Worm (Caenorhabditis elegans) whole organism, mixed stage, embryonic: ENCODE results near the gene srx-120.

Experiments used
- blmp-1 ChIP-seq: fragments of 150-350 bp; optimal IDR thresholded peaks from 2 replicates; lab custom pipeline; 2014; ENCODE audit warnings: missing biosample characterization, missing genetic modification characterization
- ceh-39 ChIP-seq: fragments of 150-350 bp; optimal IDR thresholded peaks from 2 replicates; lab custom pipeline; 2014; ENCODE audit warnings: missing biosample characterization, missing genetic modification characterization
- ceh-43 ChIP-seq: fragments of 200-800 bp; sonication (Bioruptor generic); optimal IDR thresholded peaks from 2 replicates; lab custom pipeline; 2018; ENCODE audit warnings: mild to moderate bottlenecking, missing genetic modification characterization, moderate library complexity, missing compliant biosample characterization
- ceh-83 ChIP-seq: fragments of 200-800 bp; sonication (Bioruptor generic); optimal IDR thresholded peaks from 2 replicates; lab custom pipeline; 2018; ENCODE audit warnings: mild to moderate bottlenecking, missing genetic modification characterization, missing compliant biosample characterization
- ces-1 ChIP-seq: fragments of 150-350 bp; optimal IDR thresholded peaks from 2 replicates; lab custom pipeline; 2014; ENCODE audit warnings: missing biosample characterization, missing genetic modification reagents, missing genetic modification characterization
- drap-1 ChIP-seq: fragments of 200-800 bp; sonication (Bioruptor generic); optimal IDR thresholded peaks from 3 replicates; lab custom pipeline; 2018; ENCODE audit warnings: mild to moderate bottlenecking, missing genetic modification characterization, missing compliant biosample characterization
- elt-1 ChIP-seq: sonication (generic microtip); optimal IDR thresholded peaks from 2 replicates; lab custom pipeline; 2017; ENCODE audit warnings: missing genetic modification characterization, mild to moderate bottlenecking, missing compliant biosample characterization, antibody characterized with exemption, moderate library complexity, borderline replicate concordance; ENCODE audit not compliant: insufficient read depth
- elt-3 ChIP-seq: fragments of 150-350 bp; optimal IDR thresholded peaks from 2 replicates; lab custom pipeline; 2014; ENCODE audit warnings: missing biosample characterization, missing genetic modification characterization
- flh-1 ChIP-seq: fragments of 200-800 bp; sonication (Bioruptor generic); optimal IDR thresholded peaks from 2 replicates; lab custom pipeline; 2018; ENCODE audit warnings: mild to moderate bottlenecking, missing genetic modification characterization, moderate library complexity, missing compliant biosample characterization
- ham-2 ChIP-seq: fragments of 200-800 bp; sonication (Bioruptor generic); optimal IDR thresholded peaks from 2 replicates; lab custom pipeline; 2018; ENCODE audit warnings: mild to moderate bottlenecking, missing genetic modification characterization, missing compliant biosample characterization
- hlh-1 ChIP-seq: fragments of 150-350 bp; optimal IDR thresholded peaks from 2 replicates; lab custom pipeline; 2014; ENCODE audit warnings: missing biosample characterization, missing genetic modification reagents, missing genetic modification characterization
- lin-32 ChIP-seq: fragments of 200-800 bp; sonication (Bioruptor generic); optimal IDR thresholded peaks from 2 replicates; lab custom pipeline; 2018; ENCODE audit warnings: mild to moderate bottlenecking, missing genetic modification characterization, missing compliant biosample characterization
- lsy-2 ChIP-seq: fragments of 150-350 bp; optimal IDR thresholded peaks from 2 replicates; lab custom pipeline; 2014; ENCODE audit warnings: missing biosample characterization, missing genetic modification characterization
- mab-5 ChIP-seq: fragments of 150-350 bp; optimal IDR thresholded peaks from 2 replicates; lab custom pipeline; 2014; ENCODE audit warnings: missing biosample characterization, missing genetic modification characterization
- nhr-12 ChIP-seq: fragments of 150-350 bp; optimal IDR thresholded peaks from 2 replicates; lab custom pipeline; 2014; ENCODE audit warnings: missing biosample characterization, missing genetic modification characterization
- nhr-2 ChIP-seq: fragments of 150-350 bp; optimal IDR thresholded peaks from 2 replicates; lab custom pipeline; 2014; ENCODE audit warnings: missing biosample characterization, missing genetic modification characterization
- nhr-237 ChIP-seq: fragments of 150-350 bp; optimal IDR thresholded peaks from 2 replicates; lab custom pipeline; 2014; ENCODE audit warnings: missing biosample characterization, missing genetic modification characterization
- nhr-76 ChIP-seq: sonication (generic microtip); optimal IDR thresholded peaks from 2 replicates; lab custom pipeline; 2017; ENCODE audit warnings: missing biosample characterization, missing genetic modification characterization
- pha-4 ChIP-seq: fragments of 150-350 bp; optimal IDR thresholded peaks from 2 replicates; lab custom pipeline; 2018; ENCODE audit warnings: missing biosample characterization, missing genetic modification reagents, missing genetic modification characterization
- sem-2 ChIP-seq: fragments of 200-800 bp; sonication (Bioruptor generic); optimal IDR thresholded peaks from 2 replicates; lab custom pipeline; 2018; ENCODE audit warnings: mild to moderate bottlenecking, missing genetic modification characterization, missing compliant biosample characterization
- snpc-4 ChIP-seq: fragments of 150-350 bp; optimal IDR thresholded peaks from 2 replicates; lab custom pipeline; 2014; ENCODE audit warnings: missing biosample characterization, missing genetic modification characterization
- tbx-8 ChIP-seq: fragments of 200-800 bp; sonication (Bioruptor generic); optimal IDR thresholded peaks from 2 replicates; lab custom pipeline; 2018; ENCODE audit warnings: mild to moderate bottlenecking, missing genetic modification characterization, moderate library complexity, missing compliant biosample characterization
- unc-39 ChIP-seq: fragments of 150-350 bp; optimal IDR thresholded peaks from 2 replicates; lab custom pipeline; 2014; ENCODE audit warnings: missing biosample characterization, missing genetic modification characterization
- unc-62 ChIP-seq: fragments of 150-350 bp; optimal IDR thresholded peaks from 2 replicates; lab custom pipeline; 2014; ENCODE audit warnings: missing biosample characterization, missing genetic modification reagents, missing genetic modification characterization
- ztf-11 ChIP-seq: fragments of 150-350 bp; optimal IDR thresholded peaks from 2 replicates; lab custom pipeline; 2014; ENCODE audit warnings: missing biosample characterization, missing genetic modification characterization

Gene srx-120

DNA sequence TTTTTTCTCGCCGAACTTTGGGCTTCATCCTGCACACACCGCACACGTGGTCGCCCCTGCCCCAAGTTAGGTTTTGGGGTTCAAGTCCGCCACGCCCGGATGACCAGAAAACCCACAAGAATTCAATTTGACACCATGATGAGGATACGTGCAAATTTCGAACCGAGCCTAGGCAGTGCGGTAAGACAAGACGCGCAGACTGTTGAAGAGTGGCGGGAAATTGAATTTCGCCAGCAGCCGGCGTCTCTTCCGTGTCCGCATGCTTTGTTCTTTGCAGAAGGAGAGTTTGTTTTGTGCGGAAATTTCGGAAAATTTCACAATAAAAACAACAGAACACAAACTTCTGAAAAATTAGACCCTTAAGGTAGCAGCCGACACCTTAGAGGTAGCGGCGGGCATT is 31.1 kb upstream of the srx-120 start:
- TF ChIP-seq tbx-8 (GFP tag; lab: Kevin White, UChicago): no peak
- no peak for TF ChIP-seq sem-2 (GFP tag; lab: Kevin White, UChicago)
- TF ChIP-seq ces-1 (GFP tag; lab: Kevin White, UChicago): peak; percentile 91
- TF ChIP-seq drap-1: no peak
- no peak for TF ChIP-seq hlh-1 (tag; lab: Kevin White, UChicago)

DNA sequence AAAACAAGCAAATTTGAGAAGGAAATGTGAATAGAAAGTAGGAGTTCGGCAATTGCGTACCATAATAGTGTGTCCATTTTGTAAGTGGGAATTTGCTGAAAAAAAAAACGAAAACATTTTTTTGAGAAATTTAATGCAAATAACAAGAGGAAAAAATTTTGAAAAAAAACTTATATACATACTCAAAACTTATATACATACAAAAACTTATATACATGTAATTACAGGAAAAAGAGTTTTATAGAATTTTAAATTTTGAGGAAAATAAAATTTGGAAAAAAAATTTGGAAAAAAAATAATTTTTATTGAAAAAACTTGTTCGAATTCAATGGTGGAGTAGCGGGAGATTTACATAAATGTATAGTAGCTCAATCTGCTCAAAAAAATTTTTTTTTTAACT is 28.3 kb upstream of the srx-120 start, which contains the start of gene ador-1:
Gene ador-1, minus strand, starts transcription at position 101 of the 400 bp plus-strand sequence.
- TF ChIP-seq tbx-8 (GFP tag; lab: Kevin White, UChicago): no peak
- TF ChIP-seq ztf-11: no peak
- no peak for TF ChIP-seq ham-2 (GFP tag; lab: Kevin White, UChicago)
- TF ChIP-seq sem-2 (GFP tag; lab: Kevin White, UChicago): no peak
- TF ChIP-seq unc-39 (tag; lab: Kevin White, UChicago): no peak
- TF ChIP-seq unc-62 (GFP tag; lab: Kevin White, UChicago): no peak
- no peak for TF ChIP-seq lsy-2 (tag; lab: Kevin White, UChicago)
- no peak for TF ChIP-seq hlh-1 (tag; lab: Kevin White, UChicago)
- no peak for TF ChIP-seq flh-1 (GFP tag; lab: Kevin White, UChicago)

DNA sequence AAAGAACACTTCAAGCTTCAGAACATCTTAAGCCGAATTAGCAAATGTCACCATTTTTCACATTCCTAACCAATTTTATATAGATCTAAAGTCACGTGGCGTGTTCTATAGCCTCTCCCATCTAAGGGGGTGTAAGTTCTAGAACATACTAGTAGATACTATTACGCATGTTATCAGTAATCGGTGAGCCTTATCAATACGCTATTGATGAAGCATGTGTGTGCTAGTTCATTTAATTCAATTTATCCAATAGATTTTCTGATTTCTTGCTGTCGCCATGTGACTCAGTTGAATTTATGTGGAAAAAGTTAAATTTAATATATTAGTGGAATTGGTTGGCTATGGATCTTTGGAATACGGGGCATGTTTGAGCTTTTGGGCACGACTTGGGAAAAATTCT is 24.5 kb upstream of the srx-120 start:
- TF ChIP-seq flh-1 (GFP tag; lab: Kevin White, UChicago): no peak
- no peak for TF ChIP-seq nhr-2 (tag; lab: Kevin White, UChicago)
- no peak for TF ChIP-seq snpc-4 (tag; lab: Kevin White, UChicago)
- no peak for TF ChIP-seq nhr-12
- no peak for TF ChIP-seq ceh-83 (GFP tag; lab: Kevin White, UChicago)
- TF ChIP-seq hlh-1 (tag; lab: Kevin White, UChicago): no peak
- no peak for TF ChIP-seq ceh-43 (GFP tag; lab: Kevin White, UChicago)
- no peak for TF ChIP-seq mab-5 (tag; lab: Kevin White, UChicago)
- no peak for TF ChIP-seq drap-1
- TF ChIP-seq tbx-8 (GFP tag; lab: Kevin White, UChicago): no peak
- no peak for TF ChIP-seq pha-4 (tag; lab: Kevin White, UChicago)
- TF ChIP-seq nhr-237 (tag; lab: Kevin White, UChicago): no peak
- no peak for TF ChIP-seq lin-32
- no peak for TF ChIP-seq elt-3
- no peak for TF ChIP-seq elt-1 (tag; lab: Kevin White, UChicago)
- TF ChIP-seq ces-1 (GFP tag; lab: Kevin White, UChicago): no peak
- no peak for TF ChIP-seq nhr-76 (tag; lab: Kevin White, UChicago)

DNA sequence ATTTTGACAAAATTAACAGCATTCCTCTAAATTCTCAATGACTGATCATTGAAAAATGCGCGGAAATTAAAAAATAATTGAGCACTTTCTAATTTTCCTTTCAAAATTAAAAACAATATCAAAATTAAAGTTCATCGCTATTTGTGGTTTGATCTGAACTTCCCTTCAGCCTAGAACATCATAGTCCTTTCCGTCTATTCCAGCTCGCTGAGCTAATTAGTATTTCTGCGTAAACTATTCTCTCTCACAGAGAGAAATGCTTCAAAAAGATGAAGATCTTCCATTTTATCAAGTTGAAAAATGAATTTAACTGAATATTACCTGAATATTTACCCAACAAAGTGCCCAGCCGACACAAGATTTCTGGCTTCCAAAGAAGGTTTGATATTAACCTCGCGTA is 24.0 kb upstream of the srx-120 start, which contains the start of gene srh-68:
Gene srh-68, plus strand, starts transcription at position 301 of the 400 bp plus-strand sequence.
- TF ChIP-seq nhr-2 (tag; lab: Kevin White, UChicago): no peak
- no peak for TF ChIP-seq ceh-39
- TF ChIP-seq blmp-1 (tag; lab: Kevin White, UChicago): no peak
- TF ChIP-seq, all 35 proteins: peak for 0

DNA sequence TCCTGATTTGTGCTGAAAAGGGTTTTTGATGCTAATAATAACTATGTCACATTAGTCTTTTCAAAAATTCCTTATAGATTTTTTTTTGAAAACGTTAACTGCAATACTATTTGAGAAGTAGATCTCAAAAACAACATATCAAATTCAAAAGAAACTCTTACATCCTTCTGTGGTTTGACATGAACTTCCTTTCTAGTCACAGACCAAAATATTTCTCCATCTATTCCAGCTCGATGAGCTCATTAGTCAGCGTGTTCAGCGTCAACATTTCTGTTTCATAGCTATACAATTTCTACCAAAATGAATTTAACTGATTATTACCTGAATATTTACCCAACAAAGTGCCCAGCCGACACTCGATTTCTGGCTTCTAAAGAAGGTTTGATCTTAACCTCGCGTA is 22.4 kb upstream of the srx-120 start, which contains the start of gene srh-67:
Gene srh-67, plus strand, starts transcription at position 301 of the 400 bp plus-strand sequence.
- TF ChIP-seq tbx-8 (GFP tag; lab: Kevin White, UChicago): no peak
- TF ChIP-seq, all 35 proteins: peak for 0

DNA sequence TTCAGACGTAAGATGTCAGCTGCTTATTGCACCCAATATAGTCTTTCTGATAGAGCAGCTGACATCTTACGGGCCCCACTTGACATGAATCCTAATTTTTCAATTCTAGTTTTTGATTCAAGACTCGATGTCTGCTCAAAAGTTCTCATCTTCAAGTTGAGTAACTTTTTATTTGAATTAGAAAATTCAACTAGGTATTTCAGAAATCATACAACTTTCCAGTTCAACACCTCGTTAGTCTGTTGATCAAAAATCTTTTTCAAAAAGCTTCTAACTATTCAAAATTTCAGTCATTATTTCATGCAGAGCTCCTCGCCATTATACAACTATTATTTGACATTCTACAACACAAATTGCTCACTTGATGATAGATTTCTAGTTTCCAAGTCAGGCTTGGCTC is 19.2 kb upstream of the srx-120 start, which contains the start of gene srh-73:
Gene srh-73, plus strand, starts transcription at position 301 of the 400 bp plus-strand sequence.
- no peak for TF ChIP-seq lin-32
- TF ChIP-seq, all 35 proteins: peak for 0

DNA sequence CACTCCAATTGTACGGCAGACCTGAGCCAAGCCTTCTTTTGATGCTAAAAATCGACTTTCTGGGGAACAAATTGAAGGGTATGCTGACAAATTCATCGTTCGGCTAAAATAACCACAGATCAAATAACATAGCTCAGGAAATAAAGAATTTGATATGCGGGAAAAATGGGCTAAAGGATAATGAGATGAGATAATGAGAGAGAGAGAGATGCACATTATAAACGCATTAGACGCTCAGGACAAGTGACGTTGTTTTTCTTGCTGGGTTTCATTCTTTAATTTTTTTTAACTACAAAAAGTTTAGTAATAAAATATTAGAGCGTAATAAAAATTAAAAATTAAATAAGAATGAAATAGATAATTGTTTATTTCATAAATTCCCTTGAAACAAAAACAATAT is 16.4 kb upstream of the srx-120 start, which contains the start of gene srh-69:
Gene srh-69, minus strand, starts transcription at position 101 of the 400 bp plus-strand sequence.
- TF ChIP-seq nhr-12 (no peak), ham-2 (GFP tag; lab: Kevin White, UChicago) (no peak), nhr-76 (tag; lab: Kevin White, UChicago) (no peak), ztf-11 (no peak), sem-2 (GFP tag; lab: Kevin White, UChicago) (no peak), ceh-43 (GFP tag; lab: Kevin White, UChicago) (no peak)
- TF ChIP-seq, all 35 proteins: peak for 0
